Fruit fly (Drosophila melanogaster): ENCODE data around the gene Ca-alpha1T.

Ca-alpha1T gene

dm6 chrX:6224225-6225190 is 32.2 kb upstream of the Ca-alpha1T start, which contains the start of gene sqh (continued):
- TF ChIP-seq CG11093 (GFP tag; IDR thresholded peaks at IDR 0.05) (peak; percentile 90), CG3995 (GFP tag; optimal IDR thresholded peaks at IDR 0.05) (peak; percentile 10), CG7839 (tag; optimal IDR thresholded peaks at IDR 0.05) (peak; percentile 92), CG9797 (GFP tag; optimal IDR thresholded peaks at IDR 0.05) (no peak), CG4360 (GFP tag; IDR thresholded peaks at IDR 0.05) (peak; percentile 74; the same call in 1 of the 2 replicates), sens-2 (GFP tag; IDR thresholded peaks at IDR 0.05) (peak; percentile 70), dati (GFP tag; IDR thresholded peaks at IDR 0.05) (peak; percentile 26; the same call in 1 of the 2 replicates), dimm (GFP tag; IDR thresholded peaks at IDR 0.05) (peak; percentile 62; the same call in 1 of the 2 replicates), Ravus (GFP tag; IDR thresholded peaks at IDR 0.05) (peak; percentile 81), CG6813 (GFP tag; optimal IDR thresholded peaks at IDR 0.05) (peak; percentile 82), ham (GFP tag; IDR thresholded peaks at IDR 0.05) (peak; percentile 72), Antp (GFP tag; optimal IDR thresholded peaks at IDR 0.05) (peak; percentile 43), sug (tag; optimal IDR thresholded peaks at IDR 0.05) (peak; percentile 86), ci (GFP tag; IDR thresholded peaks at IDR 0.05) (peak; percentile 88), trem (tag; optimal IDR thresholded peaks at IDR 0.05) (peak; percentile 55), abd-A (tag; optimal IDR thresholded peaks at IDR 0.05) (peak; percentile 37), CG6689 (GFP tag; IDR thresholded peaks at IDR 0.05) (peak; percentile 95), CG10959 (GFP tag; IDR thresholded peaks at IDR 0.05) (peak; percentile 66), CG11456 (GFP tag; IDR thresholded peaks at IDR 0.05) (peak; percentile 89), CG16779 (GFP tag; IDR thresholded peaks at IDR 0.05) (peak; percentile 60; the same call in 1 of the 2 replicates), Rfx (GFP tag; IDR thresholded peaks at IDR 0.05) (peak; percentile 95), ash1 (GFP tag; optimal IDR thresholded peaks at IDR 0.05) (no peak), Nf-YB (GFP tag; optimal IDR thresholded peaks at IDR 0.05) (peak; percentile 69), sna (GFP tag; IDR thresholded peaks at IDR 0.05; ENCODE audit: partially characterized antibody) (no peak), CG5953 (GFP tag; IDR thresholded peaks at IDR 0.05) (peak; percentile 77), pb (GFP tag; optimal IDR thresholded peaks at IDR 0.05) (no peak), Aef1 (GFP tag; IDR thresholded peaks at IDR 0.05) (peak; percentile 85), E2f2 (GFP tag; IDR thresholded peaks at IDR 0.05) (peak; percentile 71), HLH54F (GFP tag; optimal IDR thresholded peaks at IDR 0.05) (peak; percentile 56), CG12299 (tag; optimal IDR thresholded peaks at IDR 0.05) (peak; percentile 82), CG1792 (GFP tag; optimal IDR thresholded peaks at IDR 0.05) (no peak), CG16815 (GFP tag; optimal IDR thresholded peaks at IDR 0.05) (peak; percentile 89), CG30431 (GFP tag; optimal IDR thresholded peaks at IDR 0.05) (peak; percentile 82), CG42726 (GFP tag; IDR thresholded peaks at IDR 0.05; ENCODE audit: partially characterized antibody) (no peak), esg (GFP tag; conservative IDR thresholded peaks at IDR 0.05) (peak; percentile 85), CG15601 (tag; optimal IDR thresholded peaks at IDR 0.05) (peak; percentile 78), unpg (GFP tag; optimal IDR thresholded peaks at IDR 0.05) (peak; percentile 87), Ada2b (GFP tag; IDR thresholded peaks at IDR 0.05) (peak; percentile 87), H2.0 (GFP tag; IDR thresholded peaks at IDR 0.05) (peak; percentile 84), CG34422 (GFP tag; IDR thresholded peaks at IDR 0.05) (peak; percentile 88), yki (optimal IDR thresholded peaks at IDR 0.05) (no peak), insv (GFP tag; optimal IDR thresholded peaks at IDR 0.05) (peak in 1 of 2 experiments; percentile 58), HLHmδ (GFP tag; optimal IDR thresholded peaks at IDR 0.05) (no peak), Ptx1 (GFP tag; IDR thresholded peaks at IDR 0.05) (peak; percentile 94), Nf-YA (GFP tag; IDR thresholded peaks at IDR 0.05) (peak; percentile 79), CG7556 (GFP tag; optimal IDR thresholded peaks at IDR 0.05) (peak; percentile 90), CTCF (GFP tag; optimal IDR thresholded peaks at IDR 0.05) (peak; percentile 48), cwo (GFP tag; optimal IDR thresholded peaks at IDR 0.05) (peak; percentile 83), tll (GFP tag; optimal IDR thresholded peaks at IDR 0.05) (peak in 1 of 2 experiments; percentile 8), Six4 (GFP tag; optimal IDR thresholded peaks at IDR 0.05) (peak; percentile 56)

Measured in whole organism, embryonic.